Fruit fly (Drosophila melanogaster): ENCODE measurements around the gene CG13784.
A peak's percentile ranks its signal among the peaks of the same experiment; 100 is the strongest.

The CG13784 gene

DNA sequence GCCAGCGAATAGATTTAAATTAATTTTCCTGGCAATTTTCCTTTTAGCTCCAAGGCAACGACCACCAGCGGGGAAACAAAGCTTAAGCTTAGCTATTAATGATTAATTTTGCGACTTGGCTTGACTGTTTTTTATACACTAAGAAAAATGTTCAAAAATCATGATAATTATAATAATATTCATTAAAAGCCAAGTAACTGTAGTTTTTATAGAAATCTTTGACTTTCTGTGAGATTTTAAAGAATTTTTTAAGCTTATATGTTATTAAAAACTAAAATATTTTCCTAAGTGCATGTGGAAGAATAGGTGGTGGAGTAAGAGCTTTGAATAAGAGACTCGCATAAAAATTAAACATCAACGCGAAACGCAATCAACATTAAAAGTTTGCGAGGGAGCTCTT lies 44.6 kb upstream of the CG13784 start:
- peak in 1 of 2 experiments; percentile 22 for TF ChIP-seq eve (GFP tag; optimal IDR thresholded peaks at IDR 0.05)
- peak; percentile 39 for TF ChIP-seq dmrt99B (tag; optimal IDR thresholded peaks at IDR 0.05)
- TF ChIP-seq CG14710 (tag; optimal IDR thresholded peaks at IDR 0.05): no peak
- TF ChIP-seq Asciz (GFP tag; optimal IDR thresholded peaks at IDR 0.05): no peak
- TF ChIP-seq E2f1 (GFP tag; IDR thresholded peaks at IDR 0.05): no peak
- peak; percentile 2 for TF ChIP-seq Sox100B (GFP tag; optimal IDR thresholded peaks at IDR 0.05)
- peak; percentile 44 for TF ChIP-seq Blimp-1 (GFP tag; optimal IDR thresholded peaks at IDR 0.05)
- TF ChIP-seq BEAF-32 (GFP tag; optimal IDR thresholded peaks at IDR 0.05): no peak
- TF ChIP-seq Hr51 (GFP tag; optimal IDR thresholded peaks at IDR 0.05): peak in 1 of 2 experiments; percentile 36
- no peak for TF ChIP-seq CG17612 (GFP tag; IDR thresholded peaks at IDR 0.05)
- no peak for TF ChIP-seq zen2 (GFP tag; IDR thresholded peaks at IDR 0.05; ENCODE audit: partially characterized antibody)
- no peak for TF ChIP-seq mam (GFP tag; optimal IDR thresholded peaks at IDR 0.05)
- no peak for TF ChIP-seq CG18619 (GFP tag; optimal IDR thresholded peaks at IDR 0.05)
- TF ChIP-seq CG17802 (tag; optimal IDR thresholded peaks at IDR 0.05): no peak
- TF ChIP-seq phol (tag; optimal IDR thresholded peaks at IDR 0.05): peak; percentile 42
- TF ChIP-seq sqz (GFP tag; optimal IDR thresholded peaks at IDR 0.05): peak; percentile 22
- peak; percentile 45 for TF ChIP-seq CG17359 (tag; optimal IDR thresholded peaks at IDR 0.05)
- TF ChIP-seq HLHmδ (GFP tag; optimal IDR thresholded peaks at IDR 0.05): no peak
- TF ChIP-seq BtbVII (GFP tag; optimal IDR thresholded peaks at IDR 0.05): no peak
- TF ChIP-seq bbx (GFP tag; IDR thresholded peaks at IDR 0.05; ENCODE audit: partially characterized antibody): no peak
- TF ChIP-seq tll (GFP tag; optimal IDR thresholded peaks at IDR 0.05): no peak
- TF ChIP-seq CG8388 (GFP tag; optimal IDR thresholded peaks at IDR 0.05): peak; percentile 25
- no peak for TF ChIP-seq CG33557 (GFP tag; optimal IDR thresholded peaks at IDR 0.05)
- TF ChIP-seq tio (GFP tag; optimal IDR thresholded peaks at IDR 0.05): no peak
- no peak for TF ChIP-seq ci (GFP tag; IDR thresholded peaks at IDR 0.05)
- peak; percentile 50 for TF ChIP-seq CG2712 (tag; optimal IDR thresholded peaks at IDR 0.05)
- TF ChIP-seq vvl (GFP tag; IDR thresholded peaks at IDR 0.05): peak; percentile 15; the same call in 1 of the 2 replicates
- no peak for TF ChIP-seq sr (GFP tag; IDR thresholded peaks at IDR 0.05)
- no peak for TF ChIP-seq CG6683 (GFP tag; optimal IDR thresholded peaks at IDR 0.05)
- no peak for TF ChIP-seq Spps (tag; optimal IDR thresholded peaks at IDR 0.05)
- TF ChIP-seq Dad (GFP tag; optimal IDR thresholded peaks at IDR 0.05): no peak
- TF ChIP-seq gem (tag; optimal IDR thresholded peaks at IDR 0.05): peak; percentile 59
- TF ChIP-seq CG8290 (GFP tag; optimal IDR thresholded peaks at IDR 0.05): no peak
- TF ChIP-seq CG8290 (tag; optimal IDR thresholded peaks at IDR 0.05): no peak
- TF ChIP-seq en (GFP tag; optimal IDR thresholded peaks at IDR 0.05): no peak
- TF ChIP-seq stc (GFP tag; IDR thresholded peaks at IDR 0.05): peak; percentile 29; the same call in 1 of the 2 replicates
- TF ChIP-seq fd96Cb (tag; optimal IDR thresholded peaks at IDR 0.05): peak; percentile 18
- peak; percentile 31 for TF ChIP-seq CG7839 (tag; optimal IDR thresholded peaks at IDR 0.05)
- TF ChIP-seq Ssrp (tag; optimal IDR thresholded peaks at IDR 0.05): peak; percentile 27
- TF ChIP-seq H15 (GFP tag; IDR thresholded peaks at IDR 0.05): no peak
- no peak for TF ChIP-seq bowl (GFP tag; IDR thresholded peaks at IDR 0.05)
- TF ChIP-seq org-1 (GFP tag; optimal IDR thresholded peaks at IDR 0.05): no peak
- TF ChIP-seq hkb (optimal IDR thresholded peaks at IDR 0.05): no peak
- no peak for TF ChIP-seq hkb (GFP tag; IDR thresholded peaks at IDR 0.05)
- TF ChIP-seq Xrp1 (GFP tag; IDR thresholded peaks at IDR 0.05): peak; percentile 34; the same call in 1 of the 2 replicates
- no peak for TF ChIP-seq Dp (GFP tag; optimal IDR thresholded peaks at IDR 0.05)
- TF ChIP-seq unc-4 (GFP tag; IDR thresholded peaks at IDR 0.05; ENCODE audit: partially characterized antibody): no peak
- peak; percentile 18 for TF ChIP-seq unpg (GFP tag; optimal IDR thresholded peaks at IDR 0.05)
- 0 out of 2 replicates have a peak, but pooled peaks have one; percentile 31 for TF ChIP-seq CG31441 (GFP tag; IDR thresholded peaks at IDR 0.05)
- TF ChIP-seq CG17361 (GFP tag; IDR thresholded peaks at IDR 0.05): 0 out of 3 replicates have a peak, but pooled peaks have one; percentile 22

Measured in whole organism, embryonic.